Fruit fly (Drosophila melanogaster) whole organism, pupa: Measurements from ENCODE around the gene CG9240.

ENCODE experiments used
- CG10348 ChIP-seq: fragments of 200-800 bp; sonication (Bioruptor generic); IDR thresholded peaks from 2 replicates; pipeline ENCODE4 v1.3.6; 2022; ENCODE audit warnings: missing biosample characterization, missing genetic modification characterization
- CG12605 ChIP-seq: fragments of 200-800 bp; sonication (Bioruptor generic); IDR thresholded peaks from 2 replicates; pipeline ENCODE4 v1.3.6; 2022; ENCODE audit warnings: missing biosample characterization, missing genetic modification characterization
- CG13204 ChIP-seq: fragments of 200-800 bp; sonication (Bioruptor generic); optimal IDR thresholded peaks from 2 replicates; lab custom pipeline; 2018; ENCODE audit warnings: missing biosample characterization, mild to moderate bottlenecking, missing genetic modification characterization, moderate library complexity
- CG14655 ChIP-seq: fragments of 200-800 bp; sonication (Bioruptor generic); optimal IDR thresholded peaks from 3 replicates; lab custom pipeline; 2017; ENCODE audit warnings: mild to moderate bottlenecking, missing biosample characterization, missing genetic modification reagents, missing genetic modification characterization
- CG32121 ChIP-seq: fragments of 200-800 bp; sonication (Bioruptor generic); IDR thresholded peaks from 2 replicates; pipeline ENCODE4 v1.3.6; 2022; ENCODE audit warnings: missing biosample characterization, missing genetic modification characterization
- CG34367 ChIP-seq: fragments of 200-800 bp; sonication (Bioruptor generic); optimal IDR thresholded peaks from 2 replicates; lab custom pipeline; 2018; ENCODE audit warnings: missing biosample characterization, mild to moderate bottlenecking, missing genetic modification characterization
- CG4496 ChIP-seq: fragments of 200-800 bp; sonication (Bioruptor generic); IDR thresholded peaks from 3 replicates; pipeline ENCODE4 v1.3.6; 2022; ENCODE audit warnings: missing biosample characterization, missing genetic modification characterization
- CG8301 ChIP-seq: fragments of 200-800 bp; sonication (Bioruptor generic); optimal IDR thresholded peaks from 2 replicates; lab custom pipeline; 2018; ENCODE audit warnings: missing biosample characterization, mild to moderate bottlenecking, missing genetic modification characterization
- D1 ChIP-seq: fragments of 200-800 bp; sonication (Bioruptor generic); optimal IDR thresholded peaks from 2 replicates; lab custom pipeline; 2018; ENCODE audit warnings: missing biosample characterization, mild to moderate bottlenecking, missing genetic modification characterization, moderate library complexity
- EcR ChIP-seq: fragments of 200-800 bp; sonication (Bioruptor generic); optimal IDR thresholded peaks from 3 replicates; lab custom pipeline; 2019; ENCODE audit warnings: missing biosample characterization, missing genetic modification characterization, mild to moderate bottlenecking, moderate library complexity, missing genetic modification reagents
- Pif1A ChIP-seq: fragments of 200-800 bp; sonication (Bioruptor generic); optimal IDR thresholded peaks from 3 replicates; lab custom pipeline; 2016; ENCODE audit warnings: missing biosample characterization, missing genetic modification characterization
- Snoo ChIP-seq: fragments of 200-800 bp; sonication (Bioruptor generic); optimal IDR thresholded peaks from 3 replicates; lab custom pipeline; 2017; ENCODE audit warnings: missing biosample characterization, mild to moderate bottlenecking, missing genetic modification characterization, inconsistent platforms
- fd96Ca ChIP-seq: fragments of 200-800 bp; sonication (Bioruptor generic); IDR thresholded peaks from 3 replicates; pipeline ENCODE4 v1.3.6; 2022; ENCODE audit warnings: missing biosample characterization, missing genetic modification characterization

DNA sequence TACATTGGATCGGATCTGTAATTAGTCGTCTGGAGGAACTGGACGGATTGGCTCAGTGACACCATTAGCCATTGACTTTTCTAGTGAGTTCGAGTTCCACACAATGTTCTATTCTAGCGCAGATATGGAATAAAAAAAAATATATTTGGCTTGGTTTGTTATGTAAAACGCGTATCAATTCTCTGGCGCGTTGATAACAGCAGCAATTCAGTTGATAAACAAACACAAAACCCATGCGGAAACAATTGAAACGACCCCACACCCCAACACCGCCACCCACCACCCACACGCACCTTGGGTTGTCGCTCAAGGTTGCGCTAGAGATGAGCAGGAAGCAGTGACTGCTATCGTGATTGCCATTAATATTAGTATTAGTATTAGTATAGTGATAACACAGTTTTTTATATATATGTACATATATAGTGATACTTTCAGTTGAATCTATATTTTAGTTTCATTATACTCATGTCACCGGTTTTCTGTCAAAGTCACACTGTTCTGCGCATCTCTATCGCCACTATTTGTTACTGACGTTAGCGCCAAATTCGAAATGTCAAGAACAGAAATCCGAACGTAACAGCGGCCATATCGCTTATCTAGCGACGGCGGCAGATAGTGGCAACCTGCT, 3.4 kb downstream of the CG9240 start:
- TF ChIP-seq CG13204 (GFP tag; lab: Kevin White, UChicago) (no peak), CG12605 (peak; percentile 64), Pif1A (GFP tag; lab: Kevin White, UChicago) (no peak), EcR (peak; percentile 2), CG10348 (GFP tag; lab: Robert Waterston, UW) (peak; percentile 67), CG8301 (tag; lab: Kevin White, UChicago) (peak; percentile 89), CG32121 (GFP tag; lab: Robert Waterston, UW) (peak; percentile 95), CG4496 (peak; percentile 94), CG34367 (tag; lab: Kevin White, UChicago) (peak; percentile 75), D1 (peak; percentile 67), Snoo (tag; lab: Kevin White, UChicago) (peak; percentile 84), fd96Ca (GFP tag; lab: Robert Waterston, UW) (peak; percentile 90), CG14655 (GFP tag; lab: Kevin White, UChicago) (peak; percentile 92)
